Fruit fly (Drosophila melanogaster) whole organism, embryonic: Measurements from ENCODE around the gene CG7879.

Experiments used
- Asciz ChIP-seq: fragments of 200-800 bp; sonication (Bioruptor generic); optimal IDR thresholded peaks from 2 replicates; lab custom pipeline; 2017; ENCODE audit warnings: missing biosample characterization, mild to moderate bottlenecking, missing genetic modification characterization, missing genetic modification reagents
- BEAF-32 ChIP-seq: fragments of 200-800 bp; sonication (Bioruptor generic); optimal IDR thresholded peaks from 3 replicates; lab custom pipeline; 2017; ENCODE audit warnings: missing biosample characterization, missing genetic modification characterization, mild to moderate bottlenecking, moderate library complexity, missing genetic modification reagents
- BtbVII ChIP-seq: fragments of 200-800 bp; sonication (Bioruptor generic); optimal IDR thresholded peaks from 3 replicates; lab custom pipeline; 2017; ENCODE audit warnings: missing biosample characterization, mild to moderate bottlenecking, missing genetic modification characterization
- CG1024 ChIP-seq: fragments of 200-800 bp; sonication (Bioruptor generic); IDR thresholded peaks from 2 replicates; pipeline ENCODE4 v1.3.6; 2022; ENCODE audit warnings: missing biosample characterization, missing genetic modification characterization
- CG10321 ChIP-seq: fragments of 200-800 bp; sonication (Bioruptor generic); IDR thresholded peaks from 2 replicates; pipeline ENCODE4 v1.3.6; 2022; ENCODE audit warnings: missing biosample characterization, missing genetic modification characterization
- CG10431 ChIP-seq: fragments of 200-800 bp; sonication (Bioruptor generic); optimal IDR thresholded peaks from 3 replicates; lab custom pipeline; 2018; ENCODE audit warnings: missing biosample characterization, mild to moderate bottlenecking, missing genetic modification characterization
- CG10654 ChIP-seq: fragments of 200-800 bp; sonication (Bioruptor generic); optimal IDR thresholded peaks from 2 replicates; lab custom pipeline; 2016; ENCODE audit warnings: missing biosample characterization, missing genetic modification characterization
- CG1233 ChIP-seq: fragments of 200-800 bp; sonication (Bioruptor generic); optimal IDR thresholded peaks from 4 replicates; lab custom pipeline; 2018; ENCODE audit warnings: missing biosample characterization, mild to moderate bottlenecking, missing genetic modification characterization
- CG1529 ChIP-seq: fragments of 200-800 bp; sonication (Bioruptor generic); optimal IDR thresholded peaks from 3 replicates; lab custom pipeline; 2018; ENCODE audit warnings: missing biosample characterization, missing genetic modification characterization
- CG17829 ChIP-seq: fragments of 200-800 bp; optimal IDR thresholded peaks from 2 replicates; lab custom pipeline; 2019; ENCODE audit warnings: missing biosample characterization, mild to moderate bottlenecking, missing genetic modification characterization, moderate library complexity
- CG18476 ChIP-seq: fragments of 200-800 bp; sonication (Bioruptor generic); optimal IDR thresholded peaks from 2 replicates; lab custom pipeline; 2016; ENCODE audit warnings: missing biosample characterization, mild to moderate bottlenecking, missing genetic modification characterization
- CG2712 ChIP-seq: fragments of 200-800 bp; optimal IDR thresholded peaks from 3 replicates; lab custom pipeline; 2019; ENCODE audit warnings: missing biosample characterization, mild to moderate bottlenecking, missing genetic modification characterization, moderate library complexity
- CG3281 ChIP-seq: fragments of 200-800 bp; sonication (Bioruptor generic); optimal IDR thresholded peaks from 3 replicates; lab custom pipeline; 2017; ENCODE audit warnings: missing biosample characterization, mild to moderate bottlenecking, missing genetic modification characterization
- CG8089 ChIP-seq: fragments of 200-800 bp; sonication (Bioruptor generic); optimal IDR thresholded peaks from 3 replicates; lab custom pipeline; 2016; ENCODE audit warnings: missing biosample characterization, missing genetic modification characterization
- CG8765 ChIP-seq: fragments of 200-800 bp; sonication (Bioruptor generic); IDR thresholded peaks from 2 replicates; pipeline ENCODE4 v1.3.6; 2022; ENCODE audit warnings: missing biosample characterization, missing genetic modification characterization
- CG9876 ChIP-seq: fragments of 200-800 bp; sonication (Bioruptor generic); optimal IDR thresholded peaks from 2 replicates; lab custom pipeline; 2016; ENCODE audit warnings: missing biosample characterization, missing genetic modification characterization
- CrebB ChIP-seq: fragments of 200-800 bp; sonication (Bioruptor generic); optimal IDR thresholded peaks from 3 replicates; lab custom pipeline; 2018; ENCODE audit warnings: missing biosample characterization, mild to moderate bottlenecking, missing genetic modification characterization
- Deaf1 ChIP-seq: fragments of 200-800 bp; optimal IDR thresholded peaks from 3 replicates; lab custom pipeline; 2019; ENCODE audit warnings: missing biosample characterization, mild to moderate bottlenecking, missing genetic modification characterization, moderate library complexity
- Dp ChIP-seq: fragments of 200-800 bp; sonication (Bioruptor generic); optimal IDR thresholded peaks from 2 replicates; lab custom pipeline; 2018; ENCODE audit warnings: missing biosample characterization, mild to moderate bottlenecking, missing genetic modification characterization, moderate library complexity
- Dref ChIP-seq: fragments of 200-800 bp; sonication (Bioruptor generic); IDR thresholded peaks from 2 replicates; pipeline ENCODE4 v1.3.6; 2022; ENCODE audit warnings: missing biosample characterization, missing genetic modification characterization
- E2f2 ChIP-seq: fragments of 200-800 bp; sonication (Bioruptor generic); IDR thresholded peaks from 2 replicates; pipeline ENCODE4 v1.3.6; 2022; ENCODE audit warnings: missing biosample characterization, missing genetic modification characterization
- HLH4C ChIP-seq: fragments of 200-800 bp; sonication (Bioruptor generic); IDR thresholded peaks from 3 replicates; pipeline ENCODE4 v1.3.6; 2022; ENCODE audit warnings: missing biosample characterization, missing genetic modification characterization; ENCODE audit not compliant: partially characterized antibody
- HmgD ChIP-seq: fragments of 200-800 bp; sonication (Bioruptor generic); optimal IDR thresholded peaks from 3 replicates; lab custom pipeline; 2016; ENCODE audit warnings: missing biosample characterization, missing genetic modification characterization
- Hsf ChIP-seq: fragments of 200-800 bp; sonication (Bioruptor generic); optimal IDR thresholded peaks from 3 replicates; lab custom pipeline; 2016; ENCODE audit warnings: missing biosample characterization, missing genetic modification characterization
- Lhr ChIP-seq: fragments of 200-800 bp; sonication (Bioruptor generic); optimal IDR thresholded peaks from 3 replicates; lab custom pipeline; 2017; ENCODE audit warnings: mild to moderate bottlenecking, missing biosample characterization, missing genetic modification reagents, missing genetic modification characterization
- Mad ChIP-seq: fragments of 200-800 bp; sonication (Bioruptor generic); optimal IDR thresholded peaks from 2 replicates; lab custom pipeline; 2016; ENCODE audit warnings: missing biosample characterization, missing genetic modification characterization
- Nf-YB ChIP-seq: fragments of 200-800 bp; sonication (Bioruptor generic); optimal IDR thresholded peaks from 3 replicates; lab custom pipeline; 2019; ENCODE audit warnings: missing biosample characterization, mild to moderate bottlenecking, missing genetic modification characterization, moderate library complexity
- Opbp ChIP-seq: fragments of 200-800 bp; sonication (Bioruptor generic); IDR thresholded peaks from 3 replicates; pipeline ENCODE4 v1.3.6; 2022; ENCODE audit warnings: missing biosample characterization, missing genetic modification characterization; ENCODE audit not compliant: partially characterized antibody
- Pdp1 ChIP-seq, 2 experiments: fragments of 200-800 bp; sonication (Bioruptor generic); optimal IDR thresholded peaks; 3 replicates each; lab custom pipeline; 2016; ENCODE audit warnings: missing biosample characterization in 2 of 2, missing genetic modification characterization in 2 of 2, mild to moderate bottlenecking in 1 of 2, moderate library complexity in 1 of 2
- Rx ChIP-seq: fragments of 200-800 bp; sonication (Bioruptor generic); IDR thresholded peaks from 2 replicates; pipeline ENCODE4 v1.3.6; 2022; ENCODE audit warnings: missing biosample characterization, missing genetic modification characterization
- Stat92E ChIP-seq, 3 experiments: fragments of >200 bp in 2 of 3; fragments of 200-800 bp in 1 of 3; sonication (Bioruptor generic) in 1 of 3; optimal IDR thresholded peaks; 2 replicates each; lab custom pipeline; 2017 to 2019; ENCODE audit warnings: missing biosample characterization in 3 of 3, missing genetic modification characterization in 3 of 3, mild to moderate bottlenecking in 1 of 3, moderate library complexity in 1 of 3
- Taf1 ChIP-seq: fragments of 200-800 bp; sonication (Bioruptor generic); IDR thresholded peaks from 2 replicates; pipeline ENCODE4 v1.3.6; 2022; ENCODE audit warnings: missing biosample characterization, missing genetic modification characterization
- Tbp ChIP-seq: fragments of >200 bp; optimal IDR thresholded peaks from 2 replicates; lab custom pipeline; 2018; ENCODE audit warnings: missing biosample characterization, missing genetic modification characterization
- Xbp1 ChIP-seq: fragments of 200-800 bp; sonication (Bioruptor generic); optimal IDR thresholded peaks from 3 replicates; lab custom pipeline; 2016; ENCODE audit warnings: missing biosample characterization, mild to moderate bottlenecking, missing genetic modification characterization
- ato ChIP-seq: fragments of 200-800 bp; sonication (Bioruptor generic); IDR thresholded peaks from 2 replicates; pipeline ENCODE4 v1.3.6; 2022; ENCODE audit warnings: missing biosample characterization, missing genetic modification characterization; ENCODE audit not compliant: partially characterized antibody
- caup ChIP-seq: fragments of 200-800 bp; sonication (Bioruptor generic); optimal IDR thresholded peaks from 3 replicates; lab custom pipeline; 2017; ENCODE audit warnings: missing biosample characterization, mild to moderate bottlenecking, missing genetic modification characterization, moderate library complexity; ENCODE audit not compliant: severe bottlenecking
- crc ChIP-seq: fragments of 200-800 bp; sonication (Bioruptor generic); optimal IDR thresholded peaks from 2 replicates; lab custom pipeline; 2016; ENCODE audit warnings: missing biosample characterization, missing genetic modification characterization
- ftz-f1 ChIP-seq: fragments of 200-800 bp; sonication (Bioruptor generic); optimal IDR thresholded peaks from 2 replicates; lab custom pipeline; 2016; ENCODE audit warnings: missing biosample characterization, missing genetic modification characterization
- h ChIP-seq: fragments of >200 bp; optimal IDR thresholded peaks from 2 replicates; lab custom pipeline; 2017
- ham ChIP-seq: fragments of 200-800 bp; sonication (Bioruptor generic); IDR thresholded peaks from 2 replicates; pipeline ENCODE4 v1.3.6; 2022; ENCODE audit warnings: missing biosample characterization, missing genetic modification characterization
- hkb ChIP-seq, 2 experiments: fragments of 200-800 bp in 1 of 2; fragments of >200 bp in 1 of 2; sonication (Bioruptor generic) in 1 of 2; IDR thresholded peaks in 1 of 2; optimal IDR thresholded peaks in 1 of 2; 2 replicates each; pipeline versions ENCODE4 v1.3.6 to Lab custom; 2017 to 2022; ENCODE audit warnings: missing biosample characterization in 1 of 2, missing genetic modification characterization in 1 of 2
- mirr ChIP-seq: fragments of 200-800 bp; sonication (Bioruptor generic); optimal IDR thresholded peaks from 3 replicates; lab custom pipeline; 2018; ENCODE audit warnings: missing biosample characterization, mild to moderate bottlenecking, missing genetic modification characterization
- oc ChIP-seq: fragments of 200-800 bp; sonication (Bioruptor generic); optimal IDR thresholded peaks from 2 replicates; lab custom pipeline; 2018; ENCODE audit warnings: missing biosample characterization, mild to moderate bottlenecking, missing genetic modification characterization, moderate library complexity
- pb ChIP-seq: fragments of 200-800 bp; sonication (Bioruptor generic); optimal IDR thresholded peaks from 3 replicates; lab custom pipeline; 2016; ENCODE audit warnings: missing biosample characterization, missing genetic modification characterization
- sna ChIP-seq: fragments of 200-800 bp; sonication (Bioruptor generic); IDR thresholded peaks from 2 replicates; pipeline ENCODE4 v1.3.6; 2022; ENCODE audit warnings: missing biosample characterization, missing genetic modification characterization; ENCODE audit not compliant: partially characterized antibody
- tap ChIP-seq: fragments of 200-800 bp; optimal IDR thresholded peaks from 3 replicates; lab custom pipeline; 2019; ENCODE audit warnings: missing biosample characterization, mild to moderate bottlenecking, missing genetic modification characterization, moderate library complexity
- tio ChIP-seq: fragments of 200-800 bp; sonication (Bioruptor generic); optimal IDR thresholded peaks from 2 replicates; lab custom pipeline; 2017; ENCODE audit warnings: missing biosample characterization, missing genetic modification characterization, inconsistent platforms
- tna ChIP-seq: fragments of 200-800 bp; sonication (Bioruptor generic); IDR thresholded peaks from 2 replicates; pipeline ENCODE4 v1.3.6; 2022; ENCODE audit warnings: missing biosample characterization, missing genetic modification characterization; ENCODE audit not compliant: partially characterized antibody
- yki ChIP-seq: fragments of >200 bp; optimal IDR thresholded peaks from 3 replicates; lab custom pipeline; 2018

Gene CG7879

DNA sequence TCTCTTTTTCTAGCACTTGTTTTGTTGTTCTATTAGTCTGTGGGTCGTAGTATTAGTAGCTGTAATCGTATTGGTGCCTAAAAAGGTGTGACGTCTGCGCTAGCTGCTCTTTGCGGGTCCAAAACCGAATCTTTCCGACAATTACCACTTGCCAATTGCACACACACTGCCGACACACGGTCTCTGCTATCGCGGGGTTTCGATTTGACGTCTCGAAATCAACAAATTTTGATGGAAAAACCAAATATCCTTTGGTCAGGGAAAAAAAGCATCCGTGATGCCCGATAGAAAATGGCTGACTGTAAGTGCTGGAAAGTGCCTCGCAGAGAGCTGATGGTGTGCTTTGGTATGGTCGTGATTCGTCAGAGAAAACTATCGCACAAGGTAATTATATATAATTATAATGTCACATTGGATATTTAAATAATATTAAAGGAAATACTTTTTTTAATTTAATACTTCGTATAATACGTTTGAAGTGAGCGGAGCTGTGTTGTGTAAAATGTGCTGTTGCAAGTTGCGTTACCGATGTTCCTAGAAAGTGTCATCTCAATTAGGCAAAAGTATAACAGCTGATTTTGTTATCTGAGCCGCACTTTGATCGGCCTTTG is 10.1 kb downstream of the CG7879 start, which contains the start of the genes Pex10 and CG12099 (continued):
- TF ChIP-seq crc (GFP tag; lab: Kevin White, UChicago) (no peak), ham (GFP tag; lab: Robert Waterston, UW) (peak; percentile 77; the same call in 1 of the 2 replicates), Nf-YB (peak; percentile 72), Tbp (GFP tag; lab: Kevin White, UChicago) (no peak), Opbp (GFP tag; lab: Robert Waterston, UW) (peak; percentile 85), CG9876 (GFP tag; lab: Kevin White, UChicago) (no peak), h (lab: Kevin White, UChicago) (no peak), yki (lab: Kevin White, UChicago) (no peak), Xbp1 (GFP tag; lab: Kevin White, UChicago) (peak; percentile 94), E2f2 (GFP tag; lab: Robert Waterston, UW) (peak; percentile 71), tio (GFP tag; lab: Kevin White, UChicago) (no peak), Stat92E (GFP tag; optimal IDR thresholded peaks at IDR 0.05; lab: Kevin White, UChicago) (peak in 1 of 3 experiments; percentile 56), mirr (peak; percentile 79), Dp (GFP tag; lab: Kevin White, UChicago) (peak; percentile 33), CG3281 (GFP tag; lab: Kevin White, UChicago) (peak; percentile 85), CG1233 (GFP tag; lab: Kevin White, UChicago) (peak; percentile 75), pb (no peak), oc (tag; lab: Kevin White, UChicago) (no peak), CG10321 (0 out of 2 replicates have a peak, but pooled peaks have one; percentile 48), CG17829 (tag; lab: Kevin White, UChicago) (peak; percentile 92), HLH4C (peak; percentile 89), hkb (optimal IDR thresholded peaks at IDR 0.05; lab: Kevin White, UChicago) (peak; percentile 68), hkb (GFP tag; IDR thresholded peaks at IDR 0.05; lab: Robert Waterston, UW) (peak; percentile 87), Deaf1 (tag; lab: Kevin White, UChicago) (no peak), BtbVII (GFP tag; lab: Kevin White, UChicago) (peak; percentile 78), CG10654 (GFP tag; lab: Kevin White, UChicago) (peak; percentile 87), tap (tag; lab: Kevin White, UChicago) (peak; percentile 71), tna (GFP tag; lab: Robert Waterston, UW) (peak; percentile 79), CG2712 (tag; lab: Kevin White, UChicago) (peak; percentile 93), Taf1 (peak; percentile 86), Dref (GFP tag; lab: Robert Waterston, UW) (peak; percentile 52), Hsf (peak; percentile 83), CG8089 (no peak), caup (GFP tag; lab: Kevin White, UChicago) (peak; percentile 88), CG1024 (GFP tag; lab: Robert Waterston, UW) (peak; percentile 57), CG8765 (GFP tag; lab: Robert Waterston, UW) (peak; percentile 87), Rx (GFP tag; lab: Robert Waterston, UW) (peak; percentile 83), HmgD (GFP tag; lab: Kevin White, UChicago) (no peak), Lhr (peak; percentile 66), ftz-f1 (peak; percentile 15), Asciz (no peak), sna (GFP tag; lab: Robert Waterston, UW) (peak; percentile 95), Pdp1 (GFP tag; optimal IDR thresholded peaks at IDR 0.05; lab: Kevin White, UChicago) (peak; percentile 53 to 74), CG1529 (GFP tag; lab: Kevin White, UChicago) (peak; percentile 51), BEAF-32 (GFP tag; lab: Kevin White, UChicago) (peak; percentile 97), CG10431 (GFP tag; lab: Kevin White, UChicago) (no peak), CG18476 (GFP tag; lab: Kevin White, UChicago) (peak; percentile 84), CrebB (tag; lab: Kevin White, UChicago) (peak; percentile 72), ato (GFP tag; lab: Robert Waterston, UW) (peak; percentile 48; the same call in 1 of the 2 replicates), Mad (GFP tag; lab: Kevin White, UChicago) (peak; percentile 83)
